Fruit fly (Drosophila melanogaster) whole organism, embryonic: Measurements from ENCODE around the gene cic.

Source experiments
- BEAF-32 ChIP-seq: fragments of 200-800 bp; sonication (Bioruptor generic); optimal IDR thresholded peaks from 3 replicates; lab custom pipeline; 2017; ENCODE audit warnings: missing biosample characterization, missing genetic modification characterization, mild to moderate bottlenecking, moderate library complexity, missing genetic modification reagents
- CG11695 ChIP-seq: fragments of 200-800 bp; sonication (Bioruptor generic); IDR thresholded peaks from 3 replicates; pipeline ENCODE4 v1.3.6; 2022; ENCODE audit warnings: missing biosample characterization, missing genetic modification characterization
- CG14710 ChIP-seq: fragments of 200-800 bp; sonication (Bioruptor generic); optimal IDR thresholded peaks from 3 replicates; lab custom pipeline; 2019; ENCODE audit warnings: missing biosample characterization, mild to moderate bottlenecking, missing genetic modification characterization, moderate library complexity
- CG14860 ChIP-seq: fragments of 200-800 bp; sonication (Bioruptor generic); IDR thresholded peaks from 3 replicates; pipeline ENCODE4 v1.3.6; 2022; ENCODE audit warnings: missing biosample characterization, missing genetic modification characterization; ENCODE audit not compliant: partially characterized antibody
- CG1529 ChIP-seq: fragments of 200-800 bp; sonication (Bioruptor generic); optimal IDR thresholded peaks from 3 replicates; lab custom pipeline; 2018; ENCODE audit warnings: missing biosample characterization, missing genetic modification characterization
- CG17328 ChIP-seq: fragments of 200-800 bp; sonication (Bioruptor generic); IDR thresholded peaks from 2 replicates; pipeline ENCODE4 v1.3.6; 2022; ENCODE audit warnings: missing biosample characterization, missing genetic modification characterization
- CG17359 ChIP-seq: fragments of 200-800 bp; sonication (Bioruptor generic); optimal IDR thresholded peaks from 3 replicates; lab custom pipeline; 2018; ENCODE audit warnings: missing biosample characterization, mild to moderate bottlenecking, missing genetic modification characterization, moderate library complexity
- CG17385 ChIP-seq: fragments of 200-800 bp; sonication (Bioruptor generic); optimal IDR thresholded peaks from 3 replicates; lab custom pipeline; 2018; ENCODE audit warnings: missing biosample characterization, mild to moderate bottlenecking, missing genetic modification characterization
- CG18262 ChIP-seq: fragments of 200-800 bp; optimal IDR thresholded peaks from 3 replicates; lab custom pipeline; 2019; ENCODE audit warnings: missing biosample characterization, mild to moderate bottlenecking, missing genetic modification characterization, moderate library complexity
- CG18619 ChIP-seq: fragments of 200-800 bp; sonication (Bioruptor generic); optimal IDR thresholded peaks from 3 replicates; lab custom pipeline; 2017; ENCODE audit warnings: missing biosample characterization, mild to moderate bottlenecking, missing genetic modification characterization
- CG2129 ChIP-seq: fragments of 200-800 bp; sonication (Bioruptor generic); IDR thresholded peaks from 2 replicates; pipeline ENCODE4 v1.3.6; 2022; ENCODE audit warnings: missing biosample characterization, missing genetic modification characterization; ENCODE audit not compliant: partially characterized antibody
- CG3281 ChIP-seq: fragments of 200-800 bp; sonication (Bioruptor generic); optimal IDR thresholded peaks from 3 replicates; lab custom pipeline; 2017; ENCODE audit warnings: missing biosample characterization, mild to moderate bottlenecking, missing genetic modification characterization
- CG4328 ChIP-seq: fragments of 200-800 bp; sonication (Bioruptor generic); optimal IDR thresholded peaks from 3 replicates; lab custom pipeline; 2017; ENCODE audit warnings: missing biosample characterization, missing genetic modification reagents, missing genetic modification characterization
- CG4820 ChIP-seq: fragments of 200-800 bp; sonication (Bioruptor generic); optimal IDR thresholded peaks from 3 replicates; lab custom pipeline; 2016; ENCODE audit warnings: missing biosample characterization, missing genetic modification characterization
- CG6791 ChIP-seq: fragments of 200-800 bp; sonication (Bioruptor generic); IDR thresholded peaks from 3 replicates; pipeline ENCODE4 v1.3.6; 2022; ENCODE audit warnings: missing biosample characterization, missing genetic modification characterization; ENCODE audit not compliant: partially characterized antibody
- CG7745 ChIP-seq: fragments of 200-800 bp; sonication (Bioruptor generic); optimal IDR thresholded peaks from 2 replicates; lab custom pipeline; 2018; ENCODE audit warnings: missing biosample characterization, mild to moderate bottlenecking, missing genetic modification characterization, moderate library complexity
- CG7786 ChIP-seq: fragments of 200-800 bp; sonication (Bioruptor generic); optimal IDR thresholded peaks from 2 replicates; lab custom pipeline; 2016; ENCODE audit warnings: missing biosample characterization, missing genetic modification characterization
- CG8290 ChIP-seq, 3 experiments: fragments of 200-800 bp; sonication (Bioruptor generic); optimal IDR thresholded peaks; 2 replicates each; lab custom pipeline; 2016 to 2019; ENCODE audit warnings: missing biosample characterization in 3 of 3, missing genetic modification characterization in 3 of 3, mild to moderate bottlenecking in 2 of 3, moderate library complexity in 1 of 3
- CG9876 ChIP-seq: fragments of 200-800 bp; sonication (Bioruptor generic); optimal IDR thresholded peaks from 2 replicates; lab custom pipeline; 2016; ENCODE audit warnings: missing biosample characterization, missing genetic modification characterization
- D19B ChIP-seq: fragments of 200-800 bp; sonication (Bioruptor generic); optimal IDR thresholded peaks from 2 replicates; lab custom pipeline; 2017; ENCODE audit warnings: missing biosample characterization, mild to moderate bottlenecking, missing genetic modification characterization
- Deaf1 ChIP-seq: fragments of 200-800 bp; optimal IDR thresholded peaks from 3 replicates; lab custom pipeline; 2019; ENCODE audit warnings: missing biosample characterization, mild to moderate bottlenecking, missing genetic modification characterization, moderate library complexity
- HLH4C ChIP-seq: fragments of 200-800 bp; sonication (Bioruptor generic); IDR thresholded peaks from 3 replicates; pipeline ENCODE4 v1.3.6; 2022; ENCODE audit warnings: missing biosample characterization, missing genetic modification characterization; ENCODE audit not compliant: partially characterized antibody
- HmgZ ChIP-seq: fragments of 200-800 bp; sonication (Bioruptor generic); optimal IDR thresholded peaks from 2 replicates; lab custom pipeline; 2018; ENCODE audit warnings: missing biosample characterization, mild to moderate bottlenecking, missing genetic modification characterization
- Hmr ChIP-seq: fragments of 200-800 bp; sonication (Bioruptor generic); optimal IDR thresholded peaks from 3 replicates; lab custom pipeline; 2017; ENCODE audit warnings: mild to moderate bottlenecking, missing biosample characterization, missing genetic modification reagents, missing genetic modification characterization
- Hmx ChIP-seq: fragments of 200-800 bp; sonication (Bioruptor generic); optimal IDR thresholded peaks from 2 replicates; lab custom pipeline; 2016; ENCODE audit warnings: missing biosample characterization, missing genetic modification characterization
- Hr51 ChIP-seq, 2 experiments: fragments of 200-800 bp; sonication (Bioruptor generic); optimal IDR thresholded peaks; 2 replicates in 1 of 2; 3 replicates in 1 of 2; lab custom pipeline; 2016 to 2018; ENCODE audit warnings: missing biosample characterization in 2 of 2, missing genetic modification characterization in 2 of 2, mild to moderate bottlenecking in 1 of 2, moderate library complexity in 1 of 2
- Hsf ChIP-seq: fragments of 200-800 bp; sonication (Bioruptor generic); optimal IDR thresholded peaks from 3 replicates; lab custom pipeline; 2016; ENCODE audit warnings: missing biosample characterization, missing genetic modification characterization
- Mad ChIP-seq: fragments of 200-800 bp; sonication (Bioruptor generic); optimal IDR thresholded peaks from 2 replicates; lab custom pipeline; 2016; ENCODE audit warnings: missing biosample characterization, missing genetic modification characterization
- NFAT ChIP-seq: fragments of 200-800 bp; sonication (Bioruptor generic); IDR thresholded peaks from 2 replicates; pipeline ENCODE4 v1.3.6; 2022; ENCODE audit warnings: missing biosample characterization, missing genetic modification characterization
- NfI ChIP-seq: fragments of 200-800 bp; sonication (Bioruptor generic); optimal IDR thresholded peaks from 3 replicates; lab custom pipeline; 2018; ENCODE audit warnings: missing biosample characterization, mild to moderate bottlenecking, missing genetic modification characterization, moderate library complexity
- Oaz ChIP-seq: fragments of 200-800 bp; sonication (Bioruptor generic); IDR thresholded peaks from 2 replicates; pipeline ENCODE4 v1.3.6; 2022; ENCODE audit warnings: missing biosample characterization, missing genetic modification characterization
- PHDP ChIP-seq: fragments of 200-800 bp; sonication (Bioruptor generic); optimal IDR thresholded peaks from 3 replicates; lab custom pipeline; 2018; ENCODE audit warnings: missing biosample characterization, mild to moderate bottlenecking, missing genetic modification characterization, moderate library complexity
- Taf1 ChIP-seq: fragments of 200-800 bp; sonication (Bioruptor generic); IDR thresholded peaks from 2 replicates; pipeline ENCODE4 v1.3.6; 2022; ENCODE audit warnings: missing biosample characterization, missing genetic modification characterization
- corto ChIP-seq: fragments of 200-800 bp; sonication (Bioruptor generic); optimal IDR thresholded peaks from 2 replicates; lab custom pipeline; 2016; ENCODE audit warnings: missing biosample characterization, mild to moderate bottlenecking, missing genetic modification characterization, moderate library complexity
- cwo ChIP-seq: fragments of 200-800 bp; sonication (Bioruptor generic); optimal IDR thresholded peaks from 3 replicates; lab custom pipeline; 2017; ENCODE audit warnings: missing biosample characterization, missing genetic modification characterization, mild to moderate bottlenecking, moderate library complexity, missing genetic modification reagents
- dan ChIP-seq: fragments of 200-800 bp; sonication (Bioruptor generic); IDR thresholded peaks from 2 replicates; pipeline ENCODE4 v1.3.6; 2022; ENCODE audit warnings: missing biosample characterization, missing genetic modification characterization
- danr ChIP-seq: fragments of 200-800 bp; sonication (Bioruptor generic); IDR thresholded peaks from 2 replicates; pipeline ENCODE4 v1.3.6; 2022; ENCODE audit warnings: missing biosample characterization, missing genetic modification characterization
- dimm ChIP-seq: fragments of 200-800 bp; sonication (Bioruptor generic); IDR thresholded peaks from 2 replicates; pipeline ENCODE4 v1.3.6; 2022; ENCODE audit warnings: missing biosample characterization, missing genetic modification characterization
- gcm ChIP-seq: fragments of 200-800 bp; sonication (Bioruptor generic); optimal IDR thresholded peaks from 2 replicates; lab custom pipeline; 2019; ENCODE audit warnings: missing biosample characterization, mild to moderate bottlenecking, missing genetic modification characterization, moderate library complexity
- grn ChIP-seq: fragments of 200-800 bp; sonication (Bioruptor generic); optimal IDR thresholded peaks from 3 replicates; lab custom pipeline; 2017; ENCODE audit warnings: missing biosample characterization, missing genetic modification characterization
- hkb ChIP-seq, 2 experiments: fragments of 200-800 bp in 1 of 2; fragments of >200 bp in 1 of 2; sonication (Bioruptor generic) in 1 of 2; IDR thresholded peaks in 1 of 2; optimal IDR thresholded peaks in 1 of 2; 2 replicates each; pipeline versions ENCODE4 v1.3.6 to Lab custom; 2017 to 2022; ENCODE audit warnings: missing biosample characterization in 1 of 2, missing genetic modification characterization in 1 of 2
- kah ChIP-seq: fragments of 200-800 bp; sonication (Bioruptor generic); optimal IDR thresholded peaks from 2 replicates; lab custom pipeline; 2018; ENCODE audit warnings: missing biosample characterization, mild to moderate bottlenecking, missing genetic modification characterization
- lbe ChIP-seq: fragments of 200-800 bp; sonication (Bioruptor generic); optimal IDR thresholded peaks from 2 replicates; lab custom pipeline; 2016; ENCODE audit warnings: missing biosample characterization, mild to moderate bottlenecking, missing genetic modification characterization
- lmd ChIP-seq: fragments of 200-800 bp; sonication (Bioruptor generic); IDR thresholded peaks from 2 replicates; pipeline ENCODE4 v1.3.6; 2022; ENCODE audit warnings: missing biosample characterization, missing genetic modification characterization
- sc ChIP-seq, 3 experiments: fragments of >200 bp in 2 of 3; fragments of 200-800 bp in 1 of 3; sonication (Bioruptor generic) in 1 of 3; optimal IDR thresholded peaks; 2 replicates in 2 of 3; 3 replicates in 1 of 3; lab custom pipeline; 2017; ENCODE audit warnings: mild to moderate bottlenecking in 1 of 3, missing biosample characterization in 1 of 3, missing genetic modification characterization in 1 of 3, missing genetic modification reagents in 1 of 3
- sqz ChIP-seq: fragments of 200-800 bp; sonication (Bioruptor generic); optimal IDR thresholded peaks from 3 replicates; lab custom pipeline; 2018; ENCODE audit warnings: missing biosample characterization, mild to moderate bottlenecking, missing genetic modification characterization
- sr ChIP-seq: fragments of 200-800 bp; sonication (Bioruptor generic); IDR thresholded peaks from 3 replicates; pipeline ENCODE4 v1.3.6; 2022; ENCODE audit warnings: missing biosample characterization, missing genetic modification characterization
- sug ChIP-seq: fragments of 200-800 bp; optimal IDR thresholded peaks from 2 replicates; lab custom pipeline; 2019; ENCODE audit warnings: missing biosample characterization, mild to moderate bottlenecking, missing genetic modification characterization, moderate library complexity
- vvl ChIP-seq: fragments of 200-800 bp; sonication (Bioruptor generic); IDR thresholded peaks from 2 replicates; pipeline ENCODE4 v1.3.6; 2022; ENCODE audit warnings: missing biosample characterization, missing genetic modification characterization

The cic gene

dm6 chr3R:20253818-20254217 is 1.2 kb downstream of the cic start (continued):
- no peak for TF ChIP-seq CG18619 (GFP tag; lab: Kevin White, UChicago)
- TF ChIP-seq CG17328 (GFP tag; lab: Robert Waterston, UW), result no peak
- no peak for TF ChIP-seq CG9876 (GFP tag; lab: Kevin White, UChicago)
- no peak for TF ChIP-seq CG7786 (GFP tag; lab: Kevin White, UChicago)
- TF ChIP-seq CG6791 (GFP tag; lab: Robert Waterston, UW), result no peak
- TF ChIP-seq kah, result peak; percentile 21
- TF ChIP-seq danr (GFP tag; lab: Robert Waterston, UW), result no peak
- no peak for TF ChIP-seq sqz (GFP tag; lab: Kevin White, UChicago)
- TF ChIP-seq Taf1 (GFP tag; lab: Robert Waterston, UW), result no peak
- TF ChIP-seq Hr51 (GFP tag; optimal IDR thresholded peaks at IDR 0.05; lab: Kevin White, UChicago), result no peak
- TF ChIP-seq Deaf1 (tag; lab: Kevin White, UChicago), result no peak
- TF ChIP-seq gcm (GFP tag; lab: Kevin White, UChicago), result no peak
- TF ChIP-seq sug (tag; lab: Kevin White, UChicago), result no peak
- peak; percentile 67; the same call in 1 of the 2 replicates for TF ChIP-seq NFAT (GFP tag; lab: Robert Waterston, UW)
- no peak for TF ChIP-seq vvl (GFP tag; lab: Robert Waterston, UW)
- peak; percentile 12; the same call in 1 of the 3 replicates for TF ChIP-seq sr
- no peak for TF ChIP-seq Oaz (GFP tag; lab: Robert Waterston, UW)
- no peak for TF ChIP-seq Hmx (GFP tag; lab: Kevin White, UChicago)
- no peak for TF ChIP-seq CG11695 (GFP tag; lab: Robert Waterston, UW)
- no peak for TF ChIP-seq dan
- TF ChIP-seq HLH4C, result no peak
- TF ChIP-seq grn (GFP tag; lab: Kevin White, UChicago), result no peak
- TF ChIP-seq CG3281 (GFP tag; lab: Kevin White, UChicago), result no peak
- TF ChIP-seq HmgZ (tag; lab: Kevin White, UChicago), result no peak
- TF ChIP-seq CG14710 (tag; lab: Kevin White, UChicago), result no peak
- no peak for TF ChIP-seq CG14860
- TF ChIP-seq NfI (GFP tag; lab: Kevin White, UChicago), result no peak
- no peak for TF ChIP-seq CG1529 (GFP tag; lab: Kevin White, UChicago)
- no peak for TF ChIP-seq cwo
- TF ChIP-seq D19B (GFP tag; lab: Kevin White, UChicago), result no peak
- no peak for TF ChIP-seq BEAF-32 (GFP tag; lab: Kevin White, UChicago)
- TF ChIP-seq CG4328 (GFP tag; lab: Kevin White, UChicago), result no peak
- TF ChIP-seq CG7745 (tag; lab: Kevin White, UChicago), result peak; percentile 30
- TF ChIP-seq lmd (GFP tag; lab: Robert Waterston, UW), result no peak
- no peak for TF ChIP-seq lbe (GFP tag; lab: Kevin White, UChicago)
- TF ChIP-seq CG4820 (GFP tag; lab: Kevin White, UChicago), result no peak
- TF ChIP-seq corto (GFP tag; lab: Kevin White, UChicago), result no peak
- TF ChIP-seq Mad (GFP tag; lab: Kevin White, UChicago), result no peak
- TF ChIP-seq dimm (GFP tag; lab: Robert Waterston, UW), result no peak
- no peak for TF ChIP-seq CG2129 (GFP tag; lab: Robert Waterston, UW)
- no peak for TF ChIP-seq hkb (optimal IDR thresholded peaks at IDR 0.05; lab: Kevin White, UChicago)
- TF ChIP-seq hkb (GFP tag; IDR thresholded peaks at IDR 0.05; lab: Robert Waterston, UW), result no peak
- TF ChIP-seq CG17385 (GFP tag; lab: Kevin White, UChicago), result no peak
- TF ChIP-seq CG17359, result no peak
- no peak for TF ChIP-seq CG18262 (tag; lab: Kevin White, UChicago)
- TF ChIP-seq Hmr (GFP tag; lab: Kevin White, UChicago), result no peak
- TF ChIP-seq sc (optimal IDR thresholded peaks at IDR 0.05; lab: Kevin White, UChicago), result no peak
- no peak for TF ChIP-seq sc (GFP tag; optimal IDR thresholded peaks at IDR 0.05; lab: Kevin White, UChicago)
- TF ChIP-seq PHDP, result no peak
- TF ChIP-seq CG8290 (GFP tag; optimal IDR thresholded peaks at IDR 0.05; lab: Kevin White, UChicago), result no peak
- peak in 1 of 2 experiments; percentile 46 for TF ChIP-seq CG8290 (tag; optimal IDR thresholded peaks at IDR 0.05; lab: Kevin White, UChicago)
- TF ChIP-seq Hsf (GFP tag; lab: Kevin White, UChicago), result no peak
